Worm (Caenorhabditis elegans) whole organism, L1 larva: ENCODE results near the gene F35D11.3.

Experiments used
- ceh-82 ChIP-seq, 3 experiments: fragments of 150-350 bp in 1 of 3; sonication (generic microtip) in 2 of 3; optimal IDR thresholded peaks; 2 replicates each; lab custom pipeline; 2014 to 2017; ENCODE audit warnings: missing biosample characterization in 3 of 3, missing genetic modification characterization in 3 of 3
- ces-1 ChIP-seq: fragments of 150-350 bp; optimal IDR thresholded peaks from 2 replicates; lab custom pipeline; 2014; ENCODE audit warnings: missing biosample characterization, missing genetic modification reagents, missing genetic modification characterization
- dpl-1 ChIP-seq, 3 experiments: fragments of 150-350 bp in 2 of 3; sonication (generic microtip) in 1 of 3; optimal IDR thresholded peaks; 2 replicates each; lab custom pipeline; 2014 to 2017; ENCODE audit warnings: missing biosample characterization in 3 of 3, missing genetic modification characterization in 3 of 3, missing genetic modification reagents in 3 of 3
- fkh-10 ChIP-seq: sonication (generic microtip); optimal IDR thresholded peaks from 2 replicates; lab custom pipeline; 2017; ENCODE audit warnings: missing biosample characterization, missing genetic modification reagents, missing genetic modification characterization
- fos-1 ChIP-seq: fragments of 150-350 bp; optimal IDR thresholded peaks from 2 replicates; lab custom pipeline; 2014; ENCODE audit warnings: missing biosample characterization, missing genetic modification characterization
- lin-15B ChIP-seq: fragments of 150-350 bp; sonication (generic microtip); optimal IDR thresholded peaks from 3 replicates; lab custom pipeline; 2014; ENCODE audit warnings: missing biosample characterization, missing genetic modification characterization
- lsy-2 ChIP-seq, 2 experiments: fragments of 150-350 bp; optimal IDR thresholded peaks; 2 replicates each; lab custom pipeline; 2014; ENCODE audit warnings: missing biosample characterization in 2 of 2, missing genetic modification characterization in 2 of 2
- nhr-237 ChIP-seq: fragments of 150-350 bp; optimal IDR thresholded peaks from 2 replicates; lab custom pipeline; 2014; ENCODE audit warnings: missing biosample characterization, missing genetic modification characterization
- nhr-76 ChIP-seq: sonication (generic microtip); optimal IDR thresholded peaks from 2 replicates; lab custom pipeline; 2017; ENCODE audit warnings: missing biosample characterization, missing genetic modification characterization
- skn-1 ChIP-seq: fragments of 150-350 bp; optimal IDR thresholded peaks from 2 replicates; lab custom pipeline; 2014; ENCODE audit warnings: missing biosample characterization, missing genetic modification characterization
- snpc-4 ChIP-seq: fragments of 150-350 bp; optimal IDR thresholded peaks from 2 replicates; lab custom pipeline; 2014; ENCODE audit warnings: missing biosample characterization, missing genetic modification characterization
- unc-130 ChIP-seq: fragments of 150-350 bp; optimal IDR thresholded peaks from 2 replicates; lab custom pipeline; 2017; ENCODE audit warnings: missing biosample characterization, missing genetic modification characterization, inconsistent platforms
- ztf-11 ChIP-seq, 2 experiments: sonication (generic microtip); optimal IDR thresholded peaks; 2 replicates each; lab custom pipeline; 2016 to 2017; ENCODE audit warnings: missing genetic modification characterization in 2 of 2, missing biosample characterization in 1 of 2, missing compliant biosample characterization in 1 of 2

DNA sequence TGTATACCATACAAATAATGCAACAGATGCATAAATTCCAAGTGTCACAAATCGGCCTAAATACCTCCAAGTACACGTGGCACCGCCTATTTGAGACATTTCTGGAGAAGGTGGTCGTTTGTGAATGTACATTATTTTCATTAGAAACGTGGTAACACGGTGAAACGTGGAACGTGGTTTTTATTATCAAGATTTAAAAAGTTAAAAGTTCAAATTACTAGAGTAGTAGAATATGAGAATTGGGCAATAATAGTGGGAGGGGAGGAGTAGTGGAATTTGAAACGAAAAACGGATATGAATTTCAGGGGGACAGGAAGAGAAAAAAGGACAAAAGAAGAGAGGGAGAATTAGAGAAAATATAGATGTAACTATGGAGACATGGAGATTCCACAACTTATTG, 47.7 kb downstream of the F35D11.3 start, which contains the start of gene fut-6:
- TF ChIP-seq lsy-2 (tag; optimal IDR thresholded peaks at IDR 0.05; lab: Kevin White, UChicago) (no peak), snpc-4 (no peak), fos-1 (tag; lab: Kevin White, UChicago) (no peak), ces-1 (GFP tag; lab: Kevin White, UChicago) (no peak), ceh-82 (tag; optimal IDR thresholded peaks at IDR 0.05; lab: Kevin White, UChicago) (no peak), fkh-10 (GFP tag; lab: Kevin White, UChicago) (no peak), skn-1 (tag; lab: Kevin White, UChicago) (no peak), dpl-1 (GFP tag; optimal IDR thresholded peaks at IDR 0.05; lab: Kevin White, UChicago) (no peak), lin-15B (tag; lab: Kevin White, UChicago) (no peak), unc-130 (tag; lab: Kevin White, UChicago) (no peak), nhr-237 (tag; lab: Kevin White, UChicago) (no peak), ztf-11 (tag; optimal IDR thresholded peaks at IDR 0.05; lab: Kevin White, UChicago) (no peak), nhr-76 (tag; lab: Kevin White, UChicago) (no peak)
